Worm (Caenorhabditis elegans) whole organism, midembryonic: ENCODE results near the gene Y59C2A.2.

Experiments used
- T22C8.4 ChIP-seq: fragments of 200-800 bp; sonication (Bioruptor generic); IDR thresholded peaks from 2 replicates; pipeline ENCODE4 v1.3.6; 2022; ENCODE audit warnings: missing genetic modification characterization, missing compliant biosample characterization
- cog-1 ChIP-seq: sonication (generic microtip); optimal IDR thresholded peaks from 2 replicates; lab custom pipeline; 2016; ENCODE audit warnings: missing genetic modification characterization, missing compliant biosample characterization
- klf-2 ChIP-seq: fragments of 200-800 bp; sonication (Bioruptor generic); conservative IDR thresholded peaks from 2 replicates; pipeline ENCODE4 v1.3.6; 2022; ENCODE audit warnings: missing genetic modification reagents, missing genetic modification characterization, missing compliant biosample characterization
- med-1 ChIP-seq: sonication (generic microtip); optimal IDR thresholded peaks from 2 replicates; lab custom pipeline; 2017; ENCODE audit warnings: missing genetic modification characterization, mild to moderate bottlenecking, missing compliant biosample characterization, antibody characterized with exemption, missing genetic modification reagents; ENCODE audit not compliant: insufficient read depth
- ref-1 ChIP-seq: fragments of 200-800 bp; sonication (Bioruptor generic); conservative IDR thresholded peaks from 2 replicates; pipeline ENCODE4 v1.3.6; 2022; ENCODE audit warnings: missing genetic modification reagents, missing genetic modification characterization, missing compliant biosample characterization
- tab-1 ChIP-seq: fragments of 200-800 bp; sonication (Bioruptor generic); IDR thresholded peaks from 2 replicates; pipeline ENCODE4 v1.3.6; 2022; ENCODE audit warnings: missing genetic modification characterization, missing compliant biosample characterization
- ztf-23 ChIP-seq: fragments of 200-800 bp; sonication (Bioruptor generic); IDR thresholded peaks from 2 replicates; pipeline ENCODE4 v1.3.6; 2022; ENCODE audit warnings: missing genetic modification reagents, missing genetic modification characterization, missing compliant biosample characterization
- ztf-29 ChIP-seq: fragments of 200-800 bp; sonication (Bioruptor generic); IDR thresholded peaks from 2 replicates; pipeline ENCODE4 v1.3.6; 2022; ENCODE audit warnings: missing genetic modification reagents, missing genetic modification characterization, missing compliant biosample characterization

ce11 chrII:2168374-2168773 is 35.6 kb downstream of the Y59C2A.2 start, which contains the start of gene fbxb-38:
- TF ChIP-seq ref-1 (GFP tag; lab: Robert Waterston, UW) (no peak), tab-1 (GFP tag; lab: Robert Waterston, UW) (no peak), klf-2 (GFP tag; lab: Robert Waterston, UW) (no peak), ztf-23 (GFP tag; lab: Robert Waterston, UW) (no peak), T22C8.4 (GFP tag; lab: Robert Waterston, UW) (no peak), cog-1 (no peak), med-1 (GFP tag; lab: Kevin White, UChicago) (no peak), ztf-29 (no peak)
